Fruit fly (Drosophila melanogaster) whole organism, embryonic: Measurements from ENCODE around the gene Pgm1.

Experiments used
- Adf1 ChIP-seq: fragments of 200-800 bp; sonication (Bioruptor generic); IDR thresholded peaks from 2 replicates; pipeline ENCODE4 v1.3.6; 2022; ENCODE audit warnings: missing biosample characterization, missing genetic modification characterization
- Asciz ChIP-seq: fragments of 200-800 bp; sonication (Bioruptor generic); optimal IDR thresholded peaks from 2 replicates; lab custom pipeline; 2017; ENCODE audit warnings: missing biosample characterization, mild to moderate bottlenecking, missing genetic modification characterization, missing genetic modification reagents
- CG12071 ChIP-seq: fragments of 200-800 bp; sonication (Bioruptor generic); optimal IDR thresholded peaks from 3 replicates; lab custom pipeline; 2018; ENCODE audit warnings: missing biosample characterization, mild to moderate bottlenecking, missing genetic modification characterization
- CG12391 ChIP-seq: fragments of 200-800 bp; sonication (Bioruptor generic); optimal IDR thresholded peaks from 3 replicates; lab custom pipeline; 2018; ENCODE audit warnings: missing biosample characterization, mild to moderate bottlenecking, missing genetic modification characterization, moderate library complexity
- CG14050 ChIP-seq: fragments of 200-800 bp; sonication (Bioruptor generic); IDR thresholded peaks from 3 replicates; pipeline ENCODE4 v1.3.6; 2022; ENCODE audit warnings: missing biosample characterization, missing genetic modification characterization
- CG1602 ChIP-seq: fragments of 200-800 bp; sonication (Bioruptor generic); optimal IDR thresholded peaks from 3 replicates; lab custom pipeline; 2016; ENCODE audit warnings: missing biosample characterization, missing genetic modification characterization
- CG1603 ChIP-seq: fragments of 200-800 bp; sonication (Bioruptor generic); optimal IDR thresholded peaks from 2 replicates; lab custom pipeline; 2019; ENCODE audit warnings: missing biosample characterization, mild to moderate bottlenecking, missing genetic modification characterization, moderate library complexity
- CG17361 ChIP-seq: fragments of 200-800 bp; sonication (Bioruptor generic); IDR thresholded peaks from 3 replicates; pipeline ENCODE4 v1.3.6; 2022; ENCODE audit warnings: missing biosample characterization, missing genetic modification characterization
- CG18011 ChIP-seq: fragments of 200-800 bp; sonication (Bioruptor generic); optimal IDR thresholded peaks from 2 replicates; lab custom pipeline; 2017; ENCODE audit warnings: missing biosample characterization, missing genetic modification characterization, mild to moderate bottlenecking, moderate library complexity, missing genotype
- CG2712 ChIP-seq: fragments of 200-800 bp; optimal IDR thresholded peaks from 3 replicates; lab custom pipeline; 2019; ENCODE audit warnings: missing biosample characterization, mild to moderate bottlenecking, missing genetic modification characterization, moderate library complexity
- CG30020 ChIP-seq: fragments of 200-800 bp; optimal IDR thresholded peaks from 2 replicates; lab custom pipeline; 2019; ENCODE audit warnings: missing biosample characterization, mild to moderate bottlenecking, missing genetic modification characterization, moderate library complexity
- CG31365 ChIP-seq: fragments of 200-800 bp; sonication (Bioruptor generic); optimal IDR thresholded peaks from 2 replicates; lab custom pipeline; 2018; ENCODE audit warnings: missing biosample characterization, mild to moderate bottlenecking, missing genetic modification characterization
- CG31441 ChIP-seq: fragments of 200-800 bp; sonication (Bioruptor generic); IDR thresholded peaks from 2 replicates; pipeline ENCODE4 v1.3.6; 2022; ENCODE audit warnings: missing biosample characterization, missing genetic modification characterization
- CG34376 ChIP-seq: fragments of 200-800 bp; sonication (Bioruptor generic); optimal IDR thresholded peaks from 2 replicates; lab custom pipeline; 2018; ENCODE audit warnings: missing biosample characterization, mild to moderate bottlenecking, missing genetic modification characterization
- CG42726 ChIP-seq: fragments of 200-800 bp; sonication (Bioruptor generic); IDR thresholded peaks from 2 replicates; pipeline ENCODE4 v1.3.6; 2022; ENCODE audit warnings: missing biosample characterization, missing genetic modification characterization; ENCODE audit not compliant: partially characterized antibody
- CG4854 ChIP-seq: fragments of 200-800 bp; sonication (Bioruptor generic); optimal IDR thresholded peaks from 2 replicates; lab custom pipeline; 2016; ENCODE audit warnings: missing biosample characterization, missing genetic modification characterization, inconsistent platforms
- CG6689 ChIP-seq: fragments of 200-800 bp; sonication (Bioruptor generic); IDR thresholded peaks from 2 replicates; pipeline ENCODE4 v1.3.6; 2022; ENCODE audit warnings: missing biosample characterization, missing genetic modification characterization
- CG7357 ChIP-seq: fragments of 200-800 bp; sonication (Bioruptor generic); IDR thresholded peaks from 3 replicates; pipeline ENCODE4 v1.3.6; 2022; ENCODE audit warnings: missing biosample characterization, missing genetic modification characterization
- CG8924 ChIP-seq: fragments of 200-800 bp; optimal IDR thresholded peaks from 3 replicates; lab custom pipeline; 2019; ENCODE audit warnings: missing biosample characterization, mild to moderate bottlenecking, missing genetic modification characterization, moderate library complexity
- Chrac-16 ChIP-seq: fragments of 200-800 bp; sonication (Bioruptor generic); optimal IDR thresholded peaks from 3 replicates; lab custom pipeline; 2016; ENCODE audit warnings: missing biosample characterization, missing genetic modification characterization
- CkIIα-i1 ChIP-seq: fragments of 200-800 bp; sonication (Bioruptor generic); IDR thresholded peaks from 2 replicates; pipeline ENCODE4 v1.3.6; 2022; ENCODE audit warnings: missing biosample characterization, missing genetic modification characterization
- D ChIP-seq, 2 experiments: fragments of 200-800 bp in 1 of 2; fragments of >200 bp in 1 of 2; sonication (Bioruptor generic) in 1 of 2; optimal IDR thresholded peaks; 2 replicates in 1 of 2; 3 replicates in 1 of 2; lab custom pipeline; 2017; ENCODE audit warnings: mild to moderate bottlenecking in 1 of 2, missing biosample characterization in 1 of 2, missing genetic modification characterization in 1 of 2, missing genetic modification reagents in 1 of 2
- Dip3 ChIP-seq: fragments of 200-800 bp; sonication (Bioruptor generic); optimal IDR thresholded peaks from 3 replicates; lab custom pipeline; 2016; ENCODE audit warnings: missing biosample characterization, missing genetic modification characterization
- E2f1 ChIP-seq: fragments of 200-800 bp; sonication (Bioruptor generic); IDR thresholded peaks from 2 replicates; pipeline ENCODE4 v1.3.6; 2022; ENCODE audit warnings: missing biosample characterization, missing genetic modification characterization
- Ets65A ChIP-seq: fragments of 200-800 bp; sonication (Bioruptor generic); peaks from one replicate; lab custom pipeline; 2016; ENCODE audit warnings: missing biosample characterization, missing genetic modification characterization
- Fer2 ChIP-seq: fragments of 200-800 bp; sonication (Bioruptor generic); optimal IDR thresholded peaks from 2 replicates; lab custom pipeline; 2018; ENCODE audit warnings: missing biosample characterization, mild to moderate bottlenecking, missing genetic modification characterization, moderate library complexity
- HHEX ChIP-seq: fragments of 200-800 bp; sonication (Bioruptor generic); optimal IDR thresholded peaks from 3 replicates; lab custom pipeline; 2017; ENCODE audit warnings: missing biosample characterization, mild to moderate bottlenecking, missing genetic modification characterization, missing genetic modification reagents
- Hey ChIP-seq: fragments of 200-800 bp; sonication (Bioruptor generic); optimal IDR thresholded peaks from 3 replicates; lab custom pipeline; 2018; ENCODE audit warnings: missing biosample characterization, mild to moderate bottlenecking, missing genetic modification characterization
- Hr51 ChIP-seq, 2 experiments: fragments of 200-800 bp; sonication (Bioruptor generic); optimal IDR thresholded peaks; 2 replicates in 1 of 2; 3 replicates in 1 of 2; lab custom pipeline; 2016 to 2018; ENCODE audit warnings: missing biosample characterization in 2 of 2, missing genetic modification characterization in 2 of 2, mild to moderate bottlenecking in 1 of 2, moderate library complexity in 1 of 2
- Side ChIP-seq: fragments of 200-800 bp; sonication (Bioruptor generic); optimal IDR thresholded peaks from 2 replicates; lab custom pipeline; 2016; ENCODE audit warnings: missing biosample characterization, missing genetic modification characterization
- Sox100B ChIP-seq: fragments of 200-800 bp; sonication (Bioruptor generic); optimal IDR thresholded peaks from 3 replicates; lab custom pipeline; 2018; ENCODE audit warnings: missing biosample characterization, mild to moderate bottlenecking, missing genetic modification characterization
- ash1 ChIP-seq: fragments of 200-800 bp; sonication (Bioruptor generic); optimal IDR thresholded peaks from 2 replicates; lab custom pipeline; 2018; ENCODE audit warnings: missing biosample characterization, mild to moderate bottlenecking, missing genetic modification characterization
- ato ChIP-seq: fragments of 200-800 bp; sonication (Bioruptor generic); IDR thresholded peaks from 2 replicates; pipeline ENCODE4 v1.3.6; 2022; ENCODE audit warnings: missing biosample characterization, missing genetic modification characterization; ENCODE audit not compliant: partially characterized antibody
- az2 ChIP-seq: fragments of 200-800 bp; sonication (Bioruptor generic); optimal IDR thresholded peaks from 3 replicates; lab custom pipeline; 2016; ENCODE audit warnings: missing biosample characterization, missing genetic modification characterization
- bab2 ChIP-seq: fragments of 200-800 bp; sonication (Bioruptor generic); optimal IDR thresholded peaks from 2 replicates; lab custom pipeline; 2016; ENCODE audit warnings: missing biosample characterization, missing genetic modification characterization
- br ChIP-seq: fragments of >200 bp; optimal IDR thresholded peaks from 2 replicates; lab custom pipeline; 2017
- bsh ChIP-seq, 2 experiments: fragments of 200-800 bp; sonication (Bioruptor generic); optimal IDR thresholded peaks; 2 replicates each; lab custom pipeline; 2017 to 2018; ENCODE audit warnings: mild to moderate bottlenecking in 2 of 2, missing biosample characterization in 2 of 2, missing genetic modification characterization in 2 of 2, moderate library complexity in 1 of 2
- chinmo ChIP-seq: fragments of 200-800 bp; sonication (Bioruptor generic); IDR thresholded peaks from 4 replicates; pipeline ENCODE4 v1.3.6; 2022; ENCODE audit warnings: missing biosample characterization, missing genetic modification characterization; ENCODE audit not compliant: partially characterized antibody
- fd3F ChIP-seq: fragments of 200-800 bp; sonication (Bioruptor generic); optimal IDR thresholded peaks from 2 replicates; lab custom pipeline; 2018; ENCODE audit warnings: missing biosample characterization, mild to moderate bottlenecking, missing genetic modification characterization, moderate library complexity
- ham ChIP-seq: fragments of 200-800 bp; sonication (Bioruptor generic); IDR thresholded peaks from 2 replicates; pipeline ENCODE4 v1.3.6; 2022; ENCODE audit warnings: missing biosample characterization, missing genetic modification characterization
- insv ChIP-seq, 2 experiments: fragments of 200-800 bp; sonication (Bioruptor generic); optimal IDR thresholded peaks; 3 replicates each; lab custom pipeline; 2016 to 2018; ENCODE audit warnings: missing biosample characterization in 2 of 2, missing genetic modification characterization in 2 of 2
- jing ChIP-seq: fragments of 200-800 bp; sonication (Bioruptor generic); optimal IDR thresholded peaks from 2 replicates; lab custom pipeline; 2018; ENCODE audit warnings: missing biosample characterization, mild to moderate bottlenecking, missing genetic modification characterization
- luna ChIP-seq: fragments of 200-800 bp; sonication (Bioruptor generic); optimal IDR thresholded peaks from 2 replicates; lab custom pipeline; 2016; ENCODE audit warnings: missing biosample characterization, missing genetic modification characterization
- phol ChIP-seq: fragments of 200-800 bp; sonication (Bioruptor generic); optimal IDR thresholded peaks from 3 replicates; lab custom pipeline; 2018; ENCODE audit warnings: missing biosample characterization, mild to moderate bottlenecking, missing genetic modification characterization, moderate library complexity
- repo ChIP-seq: fragments of 200-800 bp; sonication (Bioruptor generic); optimal IDR thresholded peaks from 2 replicates; lab custom pipeline; 2016; ENCODE audit warnings: missing biosample characterization, missing genetic modification characterization
- slbo ChIP-seq: fragments of 200-800 bp; sonication (Bioruptor generic); IDR thresholded peaks from 2 replicates; pipeline ENCODE4 v1.3.6; 2022; ENCODE audit warnings: missing biosample characterization, missing genetic modification characterization
- sob ChIP-seq: fragments of 200-800 bp; sonication (Bioruptor generic); IDR thresholded peaks from 2 replicates; pipeline ENCODE4 v1.3.6; 2022; ENCODE audit warnings: missing biosample characterization, missing genetic modification characterization
- ssp ChIP-seq: fragments of 200-800 bp; sonication (Bioruptor generic); IDR thresholded peaks from 2 replicates; pipeline ENCODE4 v1.3.6; 2022; ENCODE audit warnings: missing biosample characterization, missing genetic modification characterization
- stc ChIP-seq: fragments of 200-800 bp; sonication (Bioruptor generic); IDR thresholded peaks from 2 replicates; pipeline ENCODE4 v1.3.6; 2022; ENCODE audit warnings: missing biosample characterization, missing genetic modification characterization
- trem ChIP-seq: fragments of 200-800 bp; optimal IDR thresholded peaks from 3 replicates; lab custom pipeline; 2019; ENCODE audit warnings: missing biosample characterization, mild to moderate bottlenecking, missing genetic modification characterization, moderate library complexity

The Pgm1 gene

DNA sequence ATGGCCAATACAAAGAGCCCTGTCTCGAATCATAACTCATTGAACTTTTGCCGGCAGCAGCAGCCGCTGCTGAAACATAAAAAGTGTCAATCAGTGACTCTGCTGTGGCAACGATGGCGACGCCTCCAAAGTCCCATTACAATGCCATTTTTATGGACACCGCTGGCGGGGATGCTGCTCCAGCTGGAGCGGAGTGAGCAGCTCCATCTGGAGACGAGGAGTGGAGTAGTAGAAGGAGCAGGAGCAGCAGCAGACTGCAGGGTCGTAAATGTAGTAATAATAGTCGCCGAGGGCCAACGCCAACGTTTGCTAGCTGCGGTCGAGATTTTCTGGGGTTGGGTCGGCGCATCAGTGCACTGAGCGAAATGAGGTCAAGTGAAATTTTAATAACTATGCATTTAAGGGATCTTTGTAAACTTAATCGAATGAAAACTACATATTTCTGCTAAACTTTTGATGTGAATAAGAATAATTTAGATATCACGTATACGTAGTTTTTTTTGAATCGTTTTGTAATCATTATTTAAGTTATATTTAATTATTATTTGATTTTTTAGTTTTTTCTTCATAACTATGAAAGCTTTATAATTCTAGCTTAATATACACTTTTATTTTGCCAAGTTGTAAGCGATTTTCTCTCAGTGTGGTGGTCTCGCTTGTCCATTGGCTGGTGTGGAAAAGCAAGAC, 40.3 kb upstream of the Pgm1 start:
- TF ChIP-seq CG7357 (GFP tag; lab: Robert Waterston, UW) (no peak), Hr51 (GFP tag; optimal IDR thresholded peaks at IDR 0.05; lab: Kevin White, UChicago) (peak in 1 of 2 experiments; percentile 4), Fer2 (tag; lab: Kevin White, UChicago) (no peak), CG6689 (GFP tag; lab: Robert Waterston, UW) (no peak), HHEX (GFP tag; lab: Kevin White, UChicago) (no peak), CG12391 (tag; lab: Kevin White, UChicago) (no peak), CG31441 (0 out of 2 replicates have a peak, but pooled peaks have one; percentile 12), slbo (no peak), insv (GFP tag; optimal IDR thresholded peaks at IDR 0.05; lab: Kevin White, UChicago) (no peak), phol (tag; lab: Kevin White, UChicago) (peak; percentile 3), CG30020 (no peak), ash1 (GFP tag; lab: Kevin White, UChicago) (no peak), luna (GFP tag; lab: Kevin White, UChicago) (no peak), Asciz (peak; percentile 19), CG17361 (0 out of 3 replicates have a peak, but pooled peaks have one; percentile 19), D (optimal IDR thresholded peaks at IDR 0.05; lab: Kevin White, UChicago) (no peak), D (GFP tag; optimal IDR thresholded peaks at IDR 0.05; lab: Kevin White, UChicago) (no peak), CG18011 (GFP tag; lab: Kevin White, UChicago) (no peak), CG8924 (no peak), Ets65A (peak; percentile 36), Side (no peak), CG1602 (no peak), E2f1 (GFP tag; lab: Robert Waterston, UW) (no peak), br (no peak), CG4854 (no peak), Chrac-16 (no peak), bsh (GFP tag; optimal IDR thresholded peaks at IDR 0.05; lab: Kevin White, UChicago) (peak in 1 of 2 experiments; percentile 10), ssp (GFP tag; lab: Robert Waterston, UW) (no peak), bab2 (GFP tag; lab: Kevin White, UChicago) (no peak), CG42726 (GFP tag; lab: Robert Waterston, UW) (no peak), CkIIα-i1 (GFP tag; lab: Robert Waterston, UW) (no peak), stc (no peak), CG14050 (GFP tag; lab: Robert Waterston, UW) (no peak), jing (no peak), Dip3 (GFP tag; lab: Kevin White, UChicago) (no peak), CG1603 (tag; lab: Kevin White, UChicago) (no peak), CG31365 (no peak), sob (0 out of 2 replicates have a peak, but pooled peaks have one; percentile 13), CG12071 (no peak), Adf1 (GFP tag; lab: Robert Waterston, UW) (no peak), ham (GFP tag; lab: Robert Waterston, UW) (0 out of 2 replicates have a peak, but pooled peaks have one; percentile 21), az2 (GFP tag; lab: Kevin White, UChicago) (no peak), trem (tag; lab: Kevin White, UChicago) (no peak), CG34376 (no peak), Sox100B (GFP tag; lab: Kevin White, UChicago) (no peak), ato (GFP tag; lab: Robert Waterston, UW) (no peak), chinmo (no peak), repo (GFP tag; lab: Kevin White, UChicago) (no peak), fd3F (no peak), Hey (tag; lab: Kevin White, UChicago) (no peak), CG2712 (peak; percentile 15)
